Worm (Caenorhabditis elegans) whole organism, L4/young adult: ENCODE data around the gene wrb-1.

Experiments used
- W03F9.2 ChIP-seq: fragments of 150-350 bp; optimal IDR thresholded peaks from 2 replicates; lab custom pipeline; 2014; ENCODE audit warnings: missing biosample characterization, missing genetic modification characterization
- him-1 ChIP-seq: sonication (generic microtip); optimal IDR thresholded peaks from 2 replicates; lab custom pipeline; 2016; ENCODE audit warnings: missing genotype, missing genetic modification reagents, missing genetic modification characterization, missing compliant biosample characterization

DNA sequence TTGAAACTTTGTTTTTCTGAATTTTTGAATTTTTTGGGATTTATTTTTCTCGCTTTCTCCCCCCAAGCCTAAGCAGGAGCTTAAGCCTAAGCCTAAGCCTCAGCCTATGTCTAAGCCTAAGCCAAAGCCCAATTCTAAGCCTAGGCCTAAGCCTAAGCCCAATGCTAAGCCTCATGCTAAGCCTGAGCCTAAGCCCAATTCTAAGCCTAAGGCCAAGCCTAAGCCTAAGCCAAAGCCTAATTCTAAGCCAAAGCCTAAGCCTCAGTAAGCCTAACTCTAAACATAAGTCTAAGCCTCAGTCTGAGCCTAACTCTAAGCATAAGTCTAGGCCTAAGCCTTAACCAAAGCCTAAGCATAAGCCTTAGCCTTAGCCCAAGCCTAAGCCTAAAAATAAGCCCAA lies 46.6 kb downstream of the wrb-1 start:
- TF ChIP-seq W03F9.2 (no peak), him-1 (tag; lab: Kevin White, UChicago) (no peak)
